Fruit fly (Drosophila melanogaster) S2 (cell line): ENCODE results near the gene crq.

ENCODE experiments used
- CG8478 ChIP-seq: fragments of >200 bp; optimal IDR thresholded peaks from 2 replicates; lab custom pipeline; 2018
- CTCF ChIP-seq, 2 experiments: fragments of >200 bp; optimal IDR thresholded peaks; 2 replicates each; lab custom pipeline; 2018

DNA sequence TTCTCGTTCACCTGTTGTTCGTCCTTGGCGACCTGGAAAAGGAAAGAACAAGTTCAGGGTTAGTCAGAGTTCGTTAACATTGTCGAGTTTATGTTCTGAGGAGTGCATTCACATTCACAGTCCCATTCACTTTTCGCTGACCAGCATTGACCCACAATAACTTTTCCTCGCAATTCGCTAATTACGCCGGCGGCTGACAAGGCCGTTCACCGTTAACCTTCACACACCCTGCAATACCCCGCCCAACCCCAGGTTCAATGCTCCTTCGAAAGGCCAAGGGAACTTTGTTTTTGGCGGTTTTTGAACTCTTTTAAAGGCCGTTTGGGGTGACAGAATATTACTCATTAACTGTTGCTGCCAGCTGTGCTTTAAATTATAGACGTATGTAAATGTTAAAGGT lies 25.3 kb upstream of the crq start:
- TF ChIP-seq CTCF (optimal IDR thresholded peaks at IDR 0.05; lab: Kevin White, UChicago) (no peak), CG8478 (lab: Kevin White, UChicago) (no peak)
